Fruit fly (Drosophila melanogaster): ENCODE results near the gene 5PtaseI.
A peak's percentile ranks its signal among the peaks of the same experiment; 100 is the strongest.

5PtaseI gene

dm6 chr3R:25047504-25047903, 2.6 kb upstream of the 5PtaseI start, which contains the start of gene CG11790 (continued):
- no peak for TF ChIP-seq tin (GFP tag; optimal IDR thresholded peaks at IDR 0.05)
- TF ChIP-seq tna (GFP tag; IDR thresholded peaks at IDR 0.05; ENCODE audit: partially characterized antibody): peak; percentile 73
- no peak for TF ChIP-seq sima (GFP tag; optimal IDR thresholded peaks at IDR 0.05)
- TF ChIP-seq Taf1 (GFP tag; IDR thresholded peaks at IDR 0.05): no peak
- no peak for TF ChIP-seq dm (GFP tag; optimal IDR thresholded peaks at IDR 0.05)
- no peak for TF ChIP-seq sens (GFP tag)
- no peak for TF ChIP-seq CG3726 (GFP tag; IDR thresholded peaks at IDR 0.05)
- TF ChIP-seq chinmo (GFP tag; IDR thresholded peaks at IDR 0.05; ENCODE audit: partially characterized antibody): 0 out of 4 replicates have a peak, but pooled peaks have one; percentile 42
- TF ChIP-seq CoRest (tag; optimal IDR thresholded peaks at IDR 0.05): peak; percentile 3
- TF ChIP-seq MESR4 (GFP tag; optimal IDR thresholded peaks at IDR 0.05): peak; percentile 52
- TF ChIP-seq CG8359 (GFP tag; optimal IDR thresholded peaks at IDR 0.05; ENCODE audit: borderline replicate concordance): no peak
- peak; percentile 63 for TF ChIP-seq pzg (GFP tag; optimal IDR thresholded peaks at IDR 0.05)
- TF ChIP-seq vnd (GFP tag; IDR thresholded peaks at IDR 0.05; ENCODE audit: partially characterized antibody): peak; percentile 65
- no peak for TF ChIP-seq CG5180 (GFP tag; optimal IDR thresholded peaks at IDR 0.05)
- peak; percentile 72 for TF ChIP-seq HLH4C (GFP tag; IDR thresholded peaks at IDR 0.05; ENCODE audit: partially characterized antibody)
- TF ChIP-seq CG2129 (GFP tag; IDR thresholded peaks at IDR 0.05; ENCODE audit: partially characterized antibody): peak; percentile 40; the same call in 1 of the 2 replicates
- TF ChIP-seq zfh2 (GFP tag; optimal IDR thresholded peaks at IDR 0.05): peak; percentile 2
- TF ChIP-seq CG17186 (GFP tag; optimal IDR thresholded peaks at IDR 0.05): peak; percentile 18
- peak; percentile 7 for TF ChIP-seq CG17829 (tag; optimal IDR thresholded peaks at IDR 0.05)
- TF ChIP-seq Doc3 (GFP tag; IDR thresholded peaks at IDR 0.05; ENCODE audit: partially characterized antibody): peak; percentile 85
- peak; percentile 46 for TF ChIP-seq HmgZ (tag; optimal IDR thresholded peaks at IDR 0.05)
- peak; percentile 73; the same call in 1 of the 3 replicates for TF ChIP-seq knrl (GFP tag; IDR thresholded peaks at IDR 0.05; ENCODE audit: partially characterized antibody)
- TF ChIP-seq CG13296 (GFP tag; optimal IDR thresholded peaks at IDR 0.05): peak; percentile 2
- TF ChIP-seq ato (GFP tag; IDR thresholded peaks at IDR 0.05; ENCODE audit: partially characterized antibody): peak; percentile 82
- TF ChIP-seq bbx (GFP tag; IDR thresholded peaks at IDR 0.05; ENCODE audit: partially characterized antibody): peak; percentile 85
- peak; percentile 80 for TF ChIP-seq Med (GFP tag)
- TF ChIP-seq mld (GFP tag; IDR thresholded peaks at IDR 0.05; ENCODE audit: partially characterized antibody): peak; percentile 73
- peak; percentile 71 for TF ChIP-seq CG14860 (GFP tag; IDR thresholded peaks at IDR 0.05; ENCODE audit: partially characterized antibody)
- TF ChIP-seq CG16813 (GFP tag; IDR thresholded peaks at IDR 0.05; ENCODE audit: partially characterized antibody): peak; percentile 66
- TF ChIP-seq CG14014 (GFP tag; IDR thresholded peaks at IDR 0.05): 0 out of 2 replicates have a peak, but pooled peaks have one; percentile 26
- TF ChIP-seq Xrp1 (GFP tag; IDR thresholded peaks at IDR 0.05): peak; percentile 25; the same call in 1 of the 2 replicates
- peak; percentile 7 for TF ChIP-seq lilli (GFP tag; optimal IDR thresholded peaks at IDR 0.05)
- TF ChIP-seq Dll (GFP tag; IDR thresholded peaks at IDR 0.05; ENCODE audit: partially characterized antibody): peak; percentile 84
- TF ChIP-seq Chrac-16 (GFP tag; optimal IDR thresholded peaks at IDR 0.05): no peak
- peak; percentile 43; the same call in 1 of the 2 replicates for TF ChIP-seq CG32532 (GFP tag; IDR thresholded peaks at IDR 0.05)
- peak; percentile 2 for TF ChIP-seq Deaf1 (tag; optimal IDR thresholded peaks at IDR 0.05)
- no peak for TF ChIP-seq lov (optimal IDR thresholded peaks at IDR 0.05)
- TF ChIP-seq lov (GFP tag; IDR thresholded peaks at IDR 0.05): 0 out of 3 replicates have a peak, but pooled peaks have one; percentile 16
- no peak for TF ChIP-seq CG12769 (tag; optimal IDR thresholded peaks at IDR 0.05)
- no peak for TF ChIP-seq salm (tag; optimal IDR thresholded peaks at IDR 0.05)
- no peak for TF ChIP-seq CG4360 (GFP tag; IDR thresholded peaks at IDR 0.05)
- no peak for TF ChIP-seq Mrtf (GFP tag; IDR thresholded peaks at IDR 0.05)
- peak; percentile 84 for TF ChIP-seq MBD-R2 (GFP tag; IDR thresholded peaks at IDR 0.05)
- peak; percentile 45 for TF ChIP-seq nom (GFP tag; optimal IDR thresholded peaks at IDR 0.05)
- peak; percentile 80 for TF ChIP-seq unc-4 (GFP tag; IDR thresholded peaks at IDR 0.05; ENCODE audit: partially characterized antibody)
- peak; percentile 75 for TF ChIP-seq CG15514 (GFP tag; optimal IDR thresholded peaks at IDR 0.05)
- TF ChIP-seq CG7963 (GFP tag; IDR thresholded peaks at IDR 0.05; ENCODE audit: partially characterized antibody): peak; percentile 85
- peak; percentile 3 for TF ChIP-seq Six4 (GFP tag; optimal IDR thresholded peaks at IDR 0.05)
